Fruit fly (Drosophila melanogaster) whole organism, embryonic: ENCODE measurements around the gene JIL-1.

Source experiments
- Asciz ChIP-seq: fragments of 200-800 bp; sonication (Bioruptor generic); optimal IDR thresholded peaks from 2 replicates; lab custom pipeline; 2017; ENCODE audit warnings: missing biosample characterization, mild to moderate bottlenecking, missing genetic modification characterization, missing genetic modification reagents
- B-H1 ChIP-seq: fragments of 200-800 bp; sonication (Bioruptor generic); IDR thresholded peaks from 3 replicates; pipeline ENCODE4 v1.3.6; 2022; ENCODE audit warnings: missing biosample characterization, missing genetic modification characterization
- B-H2 ChIP-seq: fragments of 200-800 bp; sonication (Bioruptor generic); optimal IDR thresholded peaks from 2 replicates; lab custom pipeline; 2018; ENCODE audit warnings: missing biosample characterization, mild to moderate bottlenecking, missing genetic modification characterization
- CG1024 ChIP-seq: fragments of 200-800 bp; sonication (Bioruptor generic); IDR thresholded peaks from 2 replicates; pipeline ENCODE4 v1.3.6; 2022; ENCODE audit warnings: missing biosample characterization, missing genetic modification characterization
- CG10543 ChIP-seq: fragments of 200-800 bp; sonication (Bioruptor generic); optimal IDR thresholded peaks from 3 replicates; lab custom pipeline; 2017; ENCODE audit warnings: missing biosample characterization, mild to moderate bottlenecking, missing genetic modification characterization, moderate library complexity
- CG1233 ChIP-seq: fragments of 200-800 bp; sonication (Bioruptor generic); optimal IDR thresholded peaks from 4 replicates; lab custom pipeline; 2018; ENCODE audit warnings: missing biosample characterization, mild to moderate bottlenecking, missing genetic modification characterization
- CG12942 ChIP-seq: fragments of 200-800 bp; sonication (Bioruptor generic); optimal IDR thresholded peaks from 3 replicates; lab custom pipeline; 2016; ENCODE audit warnings: missing biosample characterization, missing genetic modification characterization
- CG13296 ChIP-seq: fragments of 200-800 bp; sonication (Bioruptor generic); optimal IDR thresholded peaks from 3 replicates; lab custom pipeline; 2018; ENCODE audit warnings: missing biosample characterization, mild to moderate bottlenecking, missing genetic modification characterization
- CG15269 ChIP-seq: fragments of 200-800 bp; sonication (Bioruptor generic); optimal IDR thresholded peaks from 2 replicates; lab custom pipeline; 2018; ENCODE audit warnings: missing biosample characterization, mild to moderate bottlenecking, missing genetic modification characterization, moderate library complexity
- CG15514 ChIP-seq: fragments of 200-800 bp; sonication (Bioruptor generic); optimal IDR thresholded peaks from 3 replicates; lab custom pipeline; 2017; ENCODE audit warnings: missing biosample characterization, missing genetic modification characterization, mild to moderate bottlenecking, moderate library complexity, missing genetic modification reagents
- CG1602 ChIP-seq: fragments of 200-800 bp; sonication (Bioruptor generic); optimal IDR thresholded peaks from 3 replicates; lab custom pipeline; 2016; ENCODE audit warnings: missing biosample characterization, missing genetic modification characterization
- CG16863 ChIP-seq: fragments of 200-800 bp; sonication (Bioruptor generic); optimal IDR thresholded peaks from 3 replicates; lab custom pipeline; 2016; ENCODE audit warnings: missing biosample characterization, missing genetic modification characterization
- CG17359 ChIP-seq: fragments of 200-800 bp; sonication (Bioruptor generic); optimal IDR thresholded peaks from 3 replicates; lab custom pipeline; 2018; ENCODE audit warnings: missing biosample characterization, mild to moderate bottlenecking, missing genetic modification characterization, moderate library complexity
- CG2678 ChIP-seq: fragments of 200-800 bp; sonication (Bioruptor generic); optimal IDR thresholded peaks from 3 replicates; lab custom pipeline; 2019; ENCODE audit warnings: missing biosample characterization, mild to moderate bottlenecking, missing genetic modification characterization, moderate library complexity
- CG3281 ChIP-seq: fragments of 200-800 bp; sonication (Bioruptor generic); optimal IDR thresholded peaks from 3 replicates; lab custom pipeline; 2017; ENCODE audit warnings: missing biosample characterization, mild to moderate bottlenecking, missing genetic modification characterization
- CG3995 ChIP-seq: fragments of 200-800 bp; sonication (Bioruptor generic); optimal IDR thresholded peaks from 3 replicates; lab custom pipeline; 2016; ENCODE audit warnings: missing biosample characterization, missing genetic modification characterization
- CG4328 ChIP-seq: fragments of 200-800 bp; sonication (Bioruptor generic); optimal IDR thresholded peaks from 3 replicates; lab custom pipeline; 2017; ENCODE audit warnings: missing biosample characterization, missing genetic modification reagents, missing genetic modification characterization
- CG43689 ChIP-seq: fragments of 200-800 bp; sonication (Bioruptor generic); IDR thresholded peaks from 2 replicates; pipeline ENCODE4 v1.3.6; 2022; ENCODE audit warnings: missing biosample characterization, missing genetic modification characterization
- CG7839 ChIP-seq: fragments of 200-800 bp; sonication (Bioruptor generic); optimal IDR thresholded peaks from 3 replicates; lab custom pipeline; 2018; ENCODE audit warnings: missing biosample characterization, mild to moderate bottlenecking, missing genetic modification characterization, moderate library complexity
- CG8290 ChIP-seq, 3 experiments: fragments of 200-800 bp; sonication (Bioruptor generic); optimal IDR thresholded peaks; 2 replicates each; lab custom pipeline; 2016 to 2019; ENCODE audit warnings: missing biosample characterization in 3 of 3, missing genetic modification characterization in 3 of 3, mild to moderate bottlenecking in 2 of 3, moderate library complexity in 1 of 3
- CrebB ChIP-seq: fragments of 200-800 bp; sonication (Bioruptor generic); optimal IDR thresholded peaks from 3 replicates; lab custom pipeline; 2018; ENCODE audit warnings: missing biosample characterization, mild to moderate bottlenecking, missing genetic modification characterization
- Dbx ChIP-seq: fragments of 200-800 bp; sonication (Bioruptor generic); IDR thresholded peaks from 3 replicates; pipeline ENCODE4 v1.3.6; 2022; ENCODE audit warnings: missing biosample characterization, missing genetic modification characterization
- Dip3 ChIP-seq: fragments of 200-800 bp; sonication (Bioruptor generic); optimal IDR thresholded peaks from 3 replicates; lab custom pipeline; 2016; ENCODE audit warnings: missing biosample characterization, missing genetic modification characterization
- Fer1 ChIP-seq: fragments of 200-800 bp; sonication (Bioruptor generic); optimal IDR thresholded peaks from 2 replicates; lab custom pipeline; 2017; ENCODE audit warnings: missing biosample characterization, mild to moderate bottlenecking, missing genetic modification characterization
- Fer2 ChIP-seq: fragments of 200-800 bp; sonication (Bioruptor generic); optimal IDR thresholded peaks from 2 replicates; lab custom pipeline; 2018; ENCODE audit warnings: missing biosample characterization, mild to moderate bottlenecking, missing genetic modification characterization, moderate library complexity
- HmgZ ChIP-seq: fragments of 200-800 bp; sonication (Bioruptor generic); optimal IDR thresholded peaks from 2 replicates; lab custom pipeline; 2018; ENCODE audit warnings: missing biosample characterization, mild to moderate bottlenecking, missing genetic modification characterization
- Hmr ChIP-seq: fragments of 200-800 bp; sonication (Bioruptor generic); optimal IDR thresholded peaks from 3 replicates; lab custom pipeline; 2017; ENCODE audit warnings: mild to moderate bottlenecking, missing biosample characterization, missing genetic modification reagents, missing genetic modification characterization
- Jarid2 ChIP-seq: fragments of 200-800 bp; sonication (Bioruptor generic); optimal IDR thresholded peaks from 3 replicates; lab custom pipeline; 2017; ENCODE audit warnings: mild to moderate bottlenecking, missing biosample characterization, missing genetic modification reagents, missing genetic modification characterization
- MTF-1 ChIP-seq: fragments of 200-800 bp; sonication (Bioruptor generic); optimal IDR thresholded peaks from 2 replicates; lab custom pipeline; 2018; ENCODE audit warnings: missing biosample characterization, mild to moderate bottlenecking, missing genetic modification characterization, borderline replicate concordance
- Mrtf ChIP-seq: fragments of 200-800 bp; sonication (Bioruptor generic); IDR thresholded peaks from 3 replicates; pipeline ENCODE4 v1.3.6; 2022; ENCODE audit warnings: missing biosample characterization, missing genetic modification characterization
- Nf-YC ChIP-seq: fragments of 200-800 bp; optimal IDR thresholded peaks from 3 replicates; lab custom pipeline; 2019; ENCODE audit warnings: missing biosample characterization, mild to moderate bottlenecking, missing genetic modification characterization, moderate library complexity
- PHDP ChIP-seq: fragments of 200-800 bp; sonication (Bioruptor generic); optimal IDR thresholded peaks from 3 replicates; lab custom pipeline; 2018; ENCODE audit warnings: missing biosample characterization, mild to moderate bottlenecking, missing genetic modification characterization, moderate library complexity
- Pdp1 ChIP-seq, 2 experiments: fragments of 200-800 bp; sonication (Bioruptor generic); optimal IDR thresholded peaks; 3 replicates each; lab custom pipeline; 2016; ENCODE audit warnings: missing biosample characterization in 2 of 2, missing genetic modification characterization in 2 of 2, mild to moderate bottlenecking in 1 of 2, moderate library complexity in 1 of 2
- Rfx ChIP-seq: fragments of 200-800 bp; sonication (Bioruptor generic); IDR thresholded peaks from 2 replicates; pipeline ENCODE4 v1.3.6; 2022; ENCODE audit warnings: missing biosample characterization, missing genetic modification characterization
- dimm ChIP-seq: fragments of 200-800 bp; sonication (Bioruptor generic); IDR thresholded peaks from 2 replicates; pipeline ENCODE4 v1.3.6; 2022; ENCODE audit warnings: missing biosample characterization, missing genetic modification characterization
- exex ChIP-seq: fragments of 200-800 bp; sonication (Bioruptor generic); optimal IDR thresholded peaks from 4 replicates; lab custom pipeline; 2018; ENCODE audit warnings: missing biosample characterization, mild to moderate bottlenecking, missing genetic modification characterization, moderate library complexity
- fd64A ChIP-seq: fragments of 200-800 bp; sonication (Bioruptor generic); optimal IDR thresholded peaks from 3 replicates; lab custom pipeline; 2018; ENCODE audit warnings: missing biosample characterization, mild to moderate bottlenecking, missing genetic modification characterization
- ftz-f1 ChIP-seq: fragments of 200-800 bp; sonication (Bioruptor generic); optimal IDR thresholded peaks from 2 replicates; lab custom pipeline; 2016; ENCODE audit warnings: missing biosample characterization, missing genetic modification characterization
- grn ChIP-seq: fragments of 200-800 bp; sonication (Bioruptor generic); optimal IDR thresholded peaks from 3 replicates; lab custom pipeline; 2017; ENCODE audit warnings: missing biosample characterization, missing genetic modification characterization
- lab ChIP-seq: fragments of 200-800 bp; sonication (Bioruptor generic); optimal IDR thresholded peaks from 3 replicates; lab custom pipeline; 2017; ENCODE audit warnings: missing biosample characterization, missing genetic modification characterization, mild to moderate bottlenecking, moderate library complexity, missing genetic modification reagents
- lola ChIP-seq, 3 experiments: fragments of >200 bp in 2 of 3; fragments of 200-800 bp in 1 of 3; sonication (Bioruptor generic) in 1 of 3; optimal IDR thresholded peaks; 2 replicates each; lab custom pipeline; 2017 to 2019; ENCODE audit warnings: missing biosample characterization in 3 of 3, missing genetic modification characterization in 3 of 3, mild to moderate bottlenecking in 1 of 3, moderate library complexity in 1 of 3
- luna ChIP-seq: fragments of 200-800 bp; sonication (Bioruptor generic); optimal IDR thresholded peaks from 2 replicates; lab custom pipeline; 2016; ENCODE audit warnings: missing biosample characterization, missing genetic modification characterization
- nau ChIP-seq: fragments of 200-800 bp; sonication (Bioruptor generic); optimal IDR thresholded peaks from 3 replicates; lab custom pipeline; 2017; ENCODE audit warnings: missing biosample characterization, mild to moderate bottlenecking, missing genetic modification characterization, missing genetic modification reagents
- org-1 ChIP-seq: fragments of 200-800 bp; sonication (Bioruptor generic); optimal IDR thresholded peaks from 2 replicates; lab custom pipeline; 2017; ENCODE audit warnings: missing biosample characterization, missing genetic modification characterization
- pb ChIP-seq: fragments of 200-800 bp; sonication (Bioruptor generic); optimal IDR thresholded peaks from 3 replicates; lab custom pipeline; 2016; ENCODE audit warnings: missing biosample characterization, missing genetic modification characterization
- rib ChIP-seq: fragments of 200-800 bp; sonication (Bioruptor generic); IDR thresholded peaks from 2 replicates; pipeline ENCODE4 v1.3.6; 2022; ENCODE audit warnings: missing biosample characterization, missing genetic modification characterization
- salm ChIP-seq: fragments of 200-800 bp; sonication (Bioruptor generic); optimal IDR thresholded peaks from 2 replicates; lab custom pipeline; 2018; ENCODE audit warnings: missing biosample characterization, mild to moderate bottlenecking, missing genetic modification characterization
- sob ChIP-seq: fragments of 200-800 bp; sonication (Bioruptor generic); IDR thresholded peaks from 2 replicates; pipeline ENCODE4 v1.3.6; 2022; ENCODE audit warnings: missing biosample characterization, missing genetic modification characterization
- vfl ChIP-seq: fragments of 200-800 bp; sonication (Bioruptor generic); optimal IDR thresholded peaks from 2 replicates; lab custom pipeline; 2016; ENCODE audit warnings: missing biosample characterization, missing genetic modification characterization

The JIL-1 gene

DNA sequence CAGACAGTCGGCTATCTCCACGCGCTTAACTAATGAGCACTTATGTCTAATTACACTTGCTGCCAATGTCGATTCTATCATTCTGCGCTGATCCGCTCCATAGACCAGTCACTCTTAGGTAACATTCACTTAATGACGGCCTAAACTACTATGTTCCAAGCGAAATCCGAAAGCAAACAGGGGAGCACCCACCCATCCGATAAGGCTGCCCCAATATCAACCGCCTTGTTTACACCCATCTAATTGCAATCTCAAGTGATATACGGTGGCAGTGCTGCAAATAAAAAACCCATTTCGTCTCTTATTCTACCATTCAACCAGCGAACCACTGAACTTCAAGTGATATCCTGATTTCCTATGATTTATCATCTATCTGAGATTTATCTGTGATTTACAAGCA lies 43.6 kb downstream of the JIL-1 start (continued):
- TF ChIP-seq CG4328 (GFP tag; lab: Kevin White, UChicago) (peak; percentile 37), CG1024 (no peak), CG43689 (GFP tag; lab: Robert Waterston, UW) (no peak), Jarid2 (GFP tag; lab: Kevin White, UChicago) (peak; percentile 21), CG8290 (GFP tag; optimal IDR thresholded peaks at IDR 0.05; lab: Kevin White, UChicago) (no peak), CG8290 (tag; optimal IDR thresholded peaks at IDR 0.05; lab: Kevin White, UChicago) (peak in 1 of 2 experiments; percentile 76), CG1233 (GFP tag; lab: Kevin White, UChicago) (peak; percentile 6), salm (no peak), CG15269 (tag; lab: Kevin White, UChicago) (peak; percentile 28), grn (GFP tag; lab: Kevin White, UChicago) (peak; percentile 40), CG12942 (GFP tag; lab: Kevin White, UChicago) (no peak), lab (GFP tag; lab: Kevin White, UChicago) (peak; percentile 87), CG13296 (GFP tag; lab: Kevin White, UChicago) (peak; percentile 86), CG10543 (GFP tag; lab: Kevin White, UChicago) (peak; percentile 78), CG2678 (tag; lab: Kevin White, UChicago) (peak; percentile 59), B-H2 (peak; percentile 6), luna (GFP tag; lab: Kevin White, UChicago) (peak; percentile 3), pb (GFP tag; lab: Kevin White, UChicago) (no peak), CG1602 (GFP tag; lab: Kevin White, UChicago) (no peak), sob (GFP tag; lab: Robert Waterston, UW) (peak; percentile 45; the same call in 1 of the 2 replicates), Asciz (peak; percentile 34), Dbx (GFP tag; lab: Robert Waterston, UW) (0 out of 3 replicates have a peak, but pooled peaks have one; percentile 47), ftz-f1 (GFP tag; lab: Kevin White, UChicago) (no peak), Rfx (GFP tag; lab: Robert Waterston, UW) (peak; percentile 31; the same call in 1 of the 2 replicates), CG3281 (GFP tag; lab: Kevin White, UChicago) (peak; percentile 64), CrebB (tag; lab: Kevin White, UChicago) (peak; percentile 61), Fer1 (GFP tag; lab: Kevin White, UChicago) (peak; percentile 86), dimm (GFP tag; lab: Robert Waterston, UW) (no peak), CG3995 (GFP tag; lab: Kevin White, UChicago) (peak; percentile 4), Fer2 (tag; lab: Kevin White, UChicago) (peak; percentile 5), CG17359 (tag; lab: Kevin White, UChicago) (peak; percentile 24), MTF-1 (GFP tag; lab: Kevin White, UChicago) (peak; percentile 43), fd64A (GFP tag; lab: Kevin White, UChicago) (peak; percentile 18), Pdp1 (GFP tag; optimal IDR thresholded peaks at IDR 0.05; lab: Kevin White, UChicago) (peak in 1 of 2 experiments; percentile 58), Dip3 (GFP tag; lab: Kevin White, UChicago) (no peak), Nf-YC (tag; lab: Kevin White, UChicago) (peak; percentile 51), nau (GFP tag; lab: Kevin White, UChicago) (peak; percentile 45), lola (GFP tag; optimal IDR thresholded peaks at IDR 0.05; lab: Kevin White, UChicago) (no peak), PHDP (tag; lab: Kevin White, UChicago) (peak; percentile 12), HmgZ (tag; lab: Kevin White, UChicago) (peak; percentile 11), CG16863 (no peak), B-H1 (no peak), Hmr (peak; percentile 62), CG7839 (peak; percentile 6), Mrtf (GFP tag; lab: Robert Waterston, UW) (0 out of 3 replicates have a peak, but pooled peaks have one; percentile 24), vfl (GFP tag; lab: Kevin White, UChicago) (no peak), org-1 (GFP tag; lab: Kevin White, UChicago) (peak; percentile 9), exex (tag; lab: Kevin White, UChicago) (peak; percentile 91), rib (peak; percentile 51; the same call in 1 of the 2 replicates), CG15514 (peak; percentile 72)
